Worm (Caenorhabditis elegans) whole organism, L1 larva: Measurements from ENCODE around the gene F46G10.4.

ENCODE experiments used
- C34B4.2 ChIP-seq: sonication (generic microtip); optimal IDR thresholded peaks from 2 replicates; lab custom pipeline; 2017; ENCODE audit warnings: mild to moderate bottlenecking, missing genetic modification characterization, missing compliant biosample characterization
- F16B12.6 ChIP-seq: fragments of 150-350 bp; optimal IDR thresholded peaks from 2 replicates; lab custom pipeline; 2014; ENCODE audit warnings: missing biosample characterization, missing genetic modification characterization
- Y116A8C.19 ChIP-seq: sonication (generic microtip); optimal IDR thresholded peaks from 2 replicates; lab custom pipeline; 2016; ENCODE audit warnings: missing compliant biosample characterization, missing genetic modification characterization, borderline replicate concordance
- aha-1 ChIP-seq: fragments of 150-350 bp; optimal IDR thresholded peaks from 2 replicates; lab custom pipeline; 2014; ENCODE audit warnings: missing biosample characterization, missing genetic modification characterization
- ama-1 ChIP-seq: fragments of 150-350 bp; optimal IDR thresholded peaks from 2 replicates; lab custom pipeline; 2014
- blmp-1 ChIP-seq: fragments of 150-350 bp; optimal IDR thresholded peaks from 2 replicates; lab custom pipeline; 2014; ENCODE audit warnings: missing biosample characterization, missing genetic modification characterization
- ceh-63 ChIP-seq: fragments of 200-800 bp; sonication (Bioruptor generic); optimal IDR thresholded peaks from 2 replicates; lab custom pipeline; 2018; ENCODE audit warnings: mild to moderate bottlenecking, missing genetic modification characterization, missing compliant biosample characterization
- ceh-8 ChIP-seq: fragments of 200-800 bp; sonication (Bioruptor generic); optimal IDR thresholded peaks from 2 replicates; lab custom pipeline; 2018; ENCODE audit warnings: mild to moderate bottlenecking, missing genetic modification characterization, moderate library complexity, missing compliant biosample characterization
- dpl-1 ChIP-seq, 3 experiments: fragments of 150-350 bp in 2 of 3; sonication (generic microtip) in 1 of 3; optimal IDR thresholded peaks; 2 replicates each; lab custom pipeline; 2014 to 2017; ENCODE audit warnings: missing biosample characterization in 3 of 3, missing genetic modification characterization in 3 of 3, missing genetic modification reagents in 3 of 3
- dsc-1 ChIP-seq: sonication (generic microtip); optimal IDR thresholded peaks from 2 replicates; lab custom pipeline; 2016; ENCODE audit warnings: mild to moderate bottlenecking, missing genetic modification characterization, missing compliant biosample characterization
- efl-1 ChIP-seq, 4 experiments: fragments of 150-350 bp; optimal IDR thresholded peaks in 3 of 4; peaks in 1 of 4; 1 replicate in 1 of 4; 2 replicates in 3 of 4; lab custom pipeline; 2014; ENCODE audit warnings: missing biosample characterization in 2 of 4, missing genetic modification characterization in 2 of 4, missing genetic modification reagents in 2 of 4
- egl-13 ChIP-seq: sonication (generic microtip); optimal IDR thresholded peaks from 2 replicates; lab custom pipeline; 2016; ENCODE audit warnings: missing genotype, missing genetic modification reagents, missing genetic modification characterization, missing compliant biosample characterization
- egl-27 ChIP-seq, 2 experiments: fragments of 150-350 bp in 1 of 2; sonication (generic microtip); optimal IDR thresholded peaks; 3 replicates each; lab custom pipeline; 2017 to 2018; ENCODE audit warnings: missing biosample characterization in 2 of 2, missing genetic modification characterization in 2 of 2, missing genetic modification reagents in 2 of 2
- elt-2 ChIP-seq: sonication (generic microtip); optimal IDR thresholded peaks from 2 replicates; lab custom pipeline; 2016; ENCODE audit warnings: missing genetic modification characterization, mild to moderate bottlenecking, inconsistent platforms, missing compliant biosample characterization, missing genetic modification reagents
- ets-5 ChIP-seq: fragments of 200-800 bp; sonication (Bioruptor generic); IDR thresholded peaks from 2 replicates; pipeline ENCODE4 v1.3.6; 2022; ENCODE audit warnings: missing genetic modification characterization, missing compliant biosample characterization
- fkh-10 ChIP-seq: sonication (generic microtip); optimal IDR thresholded peaks from 2 replicates; lab custom pipeline; 2017; ENCODE audit warnings: missing biosample characterization, missing genetic modification reagents, missing genetic modification characterization
- fkh-4 ChIP-seq: sonication (generic microtip); optimal IDR thresholded peaks from 2 replicates; lab custom pipeline; 2016; ENCODE audit warnings: missing compliant biosample characterization, missing genetic modification characterization, borderline replicate concordance
- fkh-8 ChIP-seq: sonication (generic microtip); optimal IDR thresholded peaks from 2 replicates; lab custom pipeline; 2016; ENCODE audit warnings: mild to moderate bottlenecking, missing genetic modification characterization, missing compliant biosample characterization
- fos-1 ChIP-seq: fragments of 150-350 bp; optimal IDR thresholded peaks from 2 replicates; lab custom pipeline; 2014; ENCODE audit warnings: missing biosample characterization, missing genetic modification characterization
- hlh-17 ChIP-seq: fragments of 200-800 bp; sonication (Bioruptor generic); optimal IDR thresholded peaks from 2 replicates; lab custom pipeline; 2018; ENCODE audit warnings: missing genetic modification characterization, mild to moderate bottlenecking, missing compliant biosample characterization, moderate library complexity, borderline replicate concordance
- hlh-4 ChIP-seq: sonication (generic microtip); optimal IDR thresholded peaks from 2 replicates; lab custom pipeline; 2016; ENCODE audit warnings: mild to moderate bottlenecking, missing genetic modification characterization, missing compliant biosample characterization
- isw-1 ChIP-seq: fragments of 200-800 bp; sonication (Bioruptor generic); IDR thresholded peaks from 2 replicates; pipeline ENCODE4 v1.3.6; 2022; ENCODE audit warnings: missing genetic modification characterization, missing compliant biosample characterization
- jun-1 ChIP-seq: fragments of 150-350 bp; optimal IDR thresholded peaks from 2 replicates; lab custom pipeline; 2014; ENCODE audit warnings: missing biosample characterization, missing genetic modification reagents, missing genetic modification characterization
- lsy-2 ChIP-seq, 2 experiments: fragments of 150-350 bp; optimal IDR thresholded peaks; 2 replicates each; lab custom pipeline; 2014; ENCODE audit warnings: missing biosample characterization in 2 of 2, missing genetic modification characterization in 2 of 2
- mef-2 ChIP-seq: fragments of 150-350 bp; optimal IDR thresholded peaks from 2 replicates; lab custom pipeline; 2014; ENCODE audit warnings: missing biosample characterization, missing genetic modification characterization
- mep-1 ChIP-seq: fragments of 150-350 bp; optimal IDR thresholded peaks from 2 replicates; lab custom pipeline; 2014; ENCODE audit warnings: missing biosample characterization, missing genetic modification characterization
- nhr-11 ChIP-seq: fragments of 150-350 bp; optimal IDR thresholded peaks from 2 replicates; lab custom pipeline; 2014; ENCODE audit warnings: missing biosample characterization, missing genetic modification characterization
- nhr-19 ChIP-seq: fragments of 200-800 bp; sonication (Bioruptor generic); conservative IDR thresholded peaks from 2 replicates; pipeline ENCODE4 v1.3.6; 2022; ENCODE audit warnings: missing genetic modification characterization, missing compliant biosample characterization
- nhr-20 ChIP-seq: sonication (generic microtip); optimal IDR thresholded peaks from 2 replicates; lab custom pipeline; 2016; ENCODE audit warnings: mild to moderate bottlenecking, missing genetic modification characterization, missing compliant biosample characterization
- nhr-237 ChIP-seq: fragments of 150-350 bp; optimal IDR thresholded peaks from 2 replicates; lab custom pipeline; 2014; ENCODE audit warnings: missing biosample characterization, missing genetic modification characterization
- nhr-47 ChIP-seq: sonication (generic microtip); optimal IDR thresholded peaks from 2 replicates; lab custom pipeline; 2016; ENCODE audit warnings: mild to moderate bottlenecking, missing genetic modification characterization, moderate library complexity, missing compliant biosample characterization
- nhr-71 ChIP-seq: sonication (generic microtip); optimal IDR thresholded peaks from 2 replicates; lab custom pipeline; 2016; ENCODE audit warnings: mild to moderate bottlenecking, missing genetic modification characterization, moderate library complexity, missing compliant biosample characterization
- nhr-76 ChIP-seq: sonication (generic microtip); optimal IDR thresholded peaks from 2 replicates; lab custom pipeline; 2017; ENCODE audit warnings: missing biosample characterization, missing genetic modification characterization
- nhr-84 ChIP-seq: sonication (generic microtip); optimal IDR thresholded peaks from 2 replicates; lab custom pipeline; 2017; ENCODE audit warnings: missing biosample characterization, missing genetic modification characterization
- nhr-85 ChIP-seq: sonication (generic microtip); peaks from one replicate; lab custom pipeline; 2016; ENCODE audit warnings: missing genetic modification characterization, inconsistent platforms, missing compliant biosample characterization
- nhr-90 ChIP-seq: sonication (generic microtip); optimal IDR thresholded peaks from 2 replicates; lab custom pipeline; 2016; ENCODE audit warnings: mild to moderate bottlenecking, missing genetic modification characterization, missing compliant biosample characterization; ENCODE audit not compliant: poor library complexity
- pax-3 ChIP-seq: fragments of 200-800 bp; sonication (Bioruptor generic); optimal IDR thresholded peaks from 2 replicates; lab custom pipeline; 2018; ENCODE audit warnings: mild to moderate bottlenecking, missing genetic modification characterization, moderate library complexity, missing compliant biosample characterization
- pqm-1 ChIP-seq: sonication (generic microtip); optimal IDR thresholded peaks from 3 replicates; lab custom pipeline; 2017; ENCODE audit warnings: missing biosample characterization, missing genetic modification characterization
- skn-1 ChIP-seq: fragments of 150-350 bp; optimal IDR thresholded peaks from 2 replicates; lab custom pipeline; 2014; ENCODE audit warnings: missing biosample characterization, missing genetic modification characterization
- snpc-4 ChIP-seq: fragments of 150-350 bp; optimal IDR thresholded peaks from 2 replicates; lab custom pipeline; 2014; ENCODE audit warnings: missing biosample characterization, missing genetic modification characterization
- snu-23 ChIP-seq: sonication (generic microtip); optimal IDR thresholded peaks from 2 replicates; lab custom pipeline; 2016; ENCODE audit warnings: missing genetic modification characterization, missing compliant biosample characterization
- sptf-1 ChIP-seq: fragments of 150-350 bp; optimal IDR thresholded peaks from 2 replicates; lab custom pipeline; 2014; ENCODE audit warnings: missing biosample characterization, missing genetic modification characterization
- sup-37 ChIP-seq: fragments of 200-800 bp; sonication (Bioruptor generic); optimal IDR thresholded peaks from 2 replicates; lab custom pipeline; 2018; ENCODE audit warnings: mild to moderate bottlenecking, missing genetic modification characterization, missing compliant biosample characterization
- tbx-2 ChIP-seq: sonication (generic microtip); optimal IDR thresholded peaks from 2 replicates; lab custom pipeline; 2016; ENCODE audit warnings: missing genetic modification characterization, missing compliant biosample characterization
- unc-130 ChIP-seq: fragments of 150-350 bp; optimal IDR thresholded peaks from 2 replicates; lab custom pipeline; 2017; ENCODE audit warnings: missing biosample characterization, missing genetic modification characterization, inconsistent platforms
- unc-62 ChIP-seq: fragments of 150-350 bp; optimal IDR thresholded peaks from 2 replicates; lab custom pipeline; 2014; ENCODE audit warnings: missing biosample characterization, missing genetic modification reagents, missing genetic modification characterization
- xbp-1 ChIP-seq: sonication (generic microtip); optimal IDR thresholded peaks from 2 replicates; lab custom pipeline; 2016; ENCODE audit warnings: missing genetic modification characterization, missing compliant biosample characterization
- zip-4 ChIP-seq: fragments of 200-800 bp; sonication (Bioruptor generic); optimal IDR thresholded peaks from 2 replicates; lab custom pipeline; 2018; ENCODE audit warnings: mild to moderate bottlenecking, missing genetic modification characterization, moderate library complexity, missing compliant biosample characterization
- ztf-4 ChIP-seq: fragments of 150-350 bp; optimal IDR thresholded peaks from 2 replicates; lab custom pipeline; 2014; ENCODE audit warnings: missing biosample characterization, missing genetic modification characterization

The F46G10.4 gene

DNA sequence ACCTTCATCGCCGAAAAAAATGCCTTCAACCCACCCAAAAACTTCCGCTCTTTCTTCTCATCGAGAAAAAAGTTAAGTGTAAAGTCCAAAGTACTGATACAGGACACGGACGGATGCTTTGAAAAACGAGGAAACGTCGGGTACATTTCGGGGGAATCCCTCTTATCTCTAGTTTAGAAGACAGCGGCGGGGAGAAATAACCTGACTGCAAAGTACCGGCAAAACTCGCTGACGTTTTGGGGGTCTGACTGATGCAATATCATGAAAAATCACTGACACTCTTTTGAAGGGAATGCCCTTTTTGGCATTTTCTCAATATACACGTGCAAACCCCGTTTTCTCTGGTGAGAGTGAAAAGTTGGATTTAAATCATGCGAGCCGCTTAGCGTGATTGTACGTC, 22.6 kb downstream of the F46G10.4 start (continued):
- TF ChIP-seq hlh-17 (GFP tag; lab: Kevin White, UChicago) (no peak), unc-130 (tag; lab: Kevin White, UChicago) (no peak), isw-1 (GFP tag; lab: Robert Waterston, UW) (no peak), pax-3 (no peak), unc-62 (GFP tag; lab: Kevin White, UChicago) (no peak), F16B12.6 (tag; lab: Kevin White, UChicago) (no peak), fkh-4 (no peak), sptf-1 (tag; lab: Kevin White, UChicago) (no peak), pqm-1 (tag; lab: Kevin White, UChicago) (no peak), skn-1 (tag; lab: Kevin White, UChicago) (peak; percentile 23), fkh-10 (no peak), snu-23 (peak; percentile 80), dpl-1 (GFP tag; optimal IDR thresholded peaks at IDR 0.05; lab: Kevin White, UChicago) (no peak), ceh-63 (no peak), fkh-8 (no peak)

DNA sequence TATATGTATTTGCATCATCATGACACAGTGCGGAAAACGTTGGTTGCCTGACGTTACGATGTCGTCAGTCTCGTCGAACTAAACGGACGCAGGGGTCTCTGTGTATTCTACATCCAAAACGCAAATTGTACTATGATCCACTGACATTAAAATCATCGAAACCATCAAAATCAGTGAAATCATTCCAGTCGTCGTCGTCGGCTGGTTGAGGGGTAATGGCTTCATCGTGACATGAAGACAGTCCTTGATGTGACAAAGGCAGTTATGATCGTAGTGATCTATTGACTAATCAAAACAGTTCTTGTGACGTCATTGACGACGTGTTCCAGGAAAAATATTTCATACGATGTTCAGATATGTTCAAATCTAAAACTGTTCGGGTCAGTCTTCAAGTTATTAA, 23.8 kb downstream of the F46G10.4 start:
- TF ChIP-seq dsc-1, result no peak
- no peak for TF ChIP-seq egl-13 (tag; lab: Kevin White, UChicago)
- no peak for TF ChIP-seq ceh-63
- TF ChIP-seq fkh-8, result no peak
- peak; percentile 33 for TF ChIP-seq snu-23
- peak; percentile 20 for TF ChIP-seq nhr-71 (tag; lab: Kevin White, UChicago)
- TF ChIP-seq nhr-19 (GFP tag; lab: Robert Waterston, UW), result peak; percentile 33
- no peak for TF ChIP-seq unc-130 (tag; lab: Kevin White, UChicago)
- peak; percentile 56 for TF ChIP-seq nhr-85 (tag; lab: Kevin White, UChicago)
- no peak for TF ChIP-seq unc-62 (GFP tag; lab: Kevin White, UChicago)
- TF ChIP-seq nhr-11 (tag; lab: Kevin White, UChicago), result no peak
- TF ChIP-seq blmp-1 (tag; lab: Kevin White, UChicago), result peak; percentile 84
- TF ChIP-seq efl-1 (optimal IDR thresholded peaks at IDR 0.05; lab: Kevin White, UChicago), result no peak
- no peak for TF ChIP-seq efl-1 (GFP tag; optimal IDR thresholded peaks at IDR 0.05 in 1 of 2; lab: Kevin White, UChicago)
- no peak for TF ChIP-seq mef-2
- no peak for TF ChIP-seq nhr-76 (tag; lab: Kevin White, UChicago)
- peak; percentile 42 for TF ChIP-seq nhr-20 (tag; lab: Kevin White, UChicago)
- TF ChIP-seq fkh-10, result no peak
- TF ChIP-seq ceh-8 (GFP tag; lab: Kevin White, UChicago), result no peak
- TF ChIP-seq jun-1, result no peak

DNA sequence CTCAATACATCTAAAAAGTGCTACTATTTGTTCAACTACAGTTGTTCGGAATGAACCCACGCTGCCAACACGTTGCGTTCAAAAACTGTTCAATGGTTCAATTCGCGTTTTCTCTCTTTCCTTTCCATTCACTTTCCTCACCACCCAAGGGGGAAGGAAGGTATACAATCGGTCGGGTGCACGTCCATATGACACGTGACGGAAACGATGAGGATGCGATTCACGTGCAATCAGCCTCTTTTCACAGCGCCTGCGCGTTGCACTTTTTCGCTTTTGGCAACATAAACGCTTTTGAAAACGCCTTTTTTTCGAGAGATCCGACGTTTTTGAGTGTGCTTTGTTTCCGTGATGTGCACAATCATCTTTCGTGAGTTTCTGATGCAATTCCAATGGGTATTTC, 24.7 kb downstream of the F46G10.4 start:
- TF ChIP-seq hlh-4 (tag; lab: Kevin White, UChicago), result no peak
- peak; percentile 94 for TF ChIP-seq nhr-90 (tag; lab: Kevin White, UChicago)
- peak; percentile 58 for TF ChIP-seq mef-2
- peak; percentile 12 for TF ChIP-seq snpc-4 (tag; lab: Kevin White, UChicago)
- peak; percentile 86 to 93 for TF ChIP-seq egl-27 (tag; optimal IDR thresholded peaks at IDR 0.05; lab: Kevin White, UChicago)
- TF ChIP-seq ama-1 (lab: Kevin White, UChicago), result no peak
- peak; percentile 82 for TF ChIP-seq elt-2 (tag; lab: Kevin White, UChicago)
- peak; percentile 70 for TF ChIP-seq nhr-237 (tag; lab: Kevin White, UChicago)
- TF ChIP-seq pax-3, result no peak
- peak; percentile 98 for TF ChIP-seq fkh-10
- TF ChIP-seq dpl-1 (GFP tag; optimal IDR thresholded peaks at IDR 0.05; lab: Kevin White, UChicago), result peak in 2 of 3 experiments; percentile 1 to 35
- TF ChIP-seq lsy-2 (tag; optimal IDR thresholded peaks at IDR 0.05; lab: Kevin White, UChicago), result peak; percentile 58 to 79
- peak; percentile 97 for TF ChIP-seq nhr-19 (GFP tag; lab: Robert Waterston, UW)
- peak; percentile 24 for TF ChIP-seq zip-4 (GFP tag; lab: Kevin White, UChicago)
- peak; percentile 87 for TF ChIP-seq nhr-47 (tag; lab: Kevin White, UChicago)
- TF ChIP-seq Y116A8C.19 (tag; lab: Kevin White, UChicago), result no peak
- TF ChIP-seq ztf-4 (tag; lab: Kevin White, UChicago), result peak; percentile 84
- peak; percentile 69 for TF ChIP-seq xbp-1 (tag; lab: Kevin White, UChicago)
- TF ChIP-seq sup-37 (GFP tag; lab: Kevin White, UChicago), result peak; percentile 64
- peak; percentile 61 for TF ChIP-seq ceh-63
- peak; percentile 14 for TF ChIP-seq fos-1 (tag; lab: Kevin White, UChicago)
- no peak for TF ChIP-seq nhr-84
- peak; percentile 90 for TF ChIP-seq tbx-2 (tag; lab: Kevin White, UChicago)
- TF ChIP-seq C34B4.2 (tag; lab: Kevin White, UChicago), result no peak
- TF ChIP-seq ets-5 (GFP tag; lab: Robert Waterston, UW), result no peak
- TF ChIP-seq aha-1, result peak; percentile 74
- TF ChIP-seq isw-1 (GFP tag; lab: Robert Waterston, UW), result peak; percentile 4; the same call in 1 of the 2 replicates
- peak; percentile 76 for TF ChIP-seq mep-1 (tag; lab: Kevin White, UChicago)
